Worm (Caenorhabditis elegans): Measurements from ENCODE around the gene F32G8.2.

DNA sequence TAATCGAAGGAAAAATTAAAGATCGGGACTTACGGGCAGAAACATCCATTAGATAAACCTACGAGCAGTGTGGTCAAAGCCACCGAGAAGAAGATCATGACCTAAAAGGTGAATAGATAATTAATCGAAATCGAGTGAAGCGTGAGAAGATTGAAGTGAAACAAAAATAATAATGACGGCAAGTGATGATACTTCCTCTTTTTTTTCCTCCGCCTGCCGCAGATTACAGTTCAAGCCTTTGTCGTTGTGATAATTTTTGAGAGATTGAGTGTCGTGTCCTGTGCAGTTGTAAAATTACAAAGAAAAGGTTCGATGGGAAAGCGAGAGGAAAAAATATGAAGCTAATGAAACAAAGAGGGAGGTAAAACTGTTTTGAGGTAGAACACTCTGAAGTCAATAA is 42.7 kb downstream of the F32G8.2 start, which contains the start of gene T21C9.9:
- TF ChIP-seq him-1 (tag; optimal IDR thresholded peaks at IDR 0.05) (no peak), W03F9.2 (tag; optimal IDR thresholded peaks at IDR 0.05) (no peak)

Measured in whole organism, L4/young adult.